Worm (Caenorhabditis elegans) whole organism, L1 larva: Measurements from ENCODE around the gene srh-297.

ENCODE experiments used
- C04F5.9 ChIP-seq: sonication (generic microtip); optimal IDR thresholded peaks from 2 replicates; lab custom pipeline; 2016; ENCODE audit warnings: missing genetic modification characterization, missing compliant biosample characterization
- C16A3.4 ChIP-seq: fragments of 150-350 bp; optimal IDR thresholded peaks from 2 replicates; lab custom pipeline; 2014; ENCODE audit warnings: missing biosample characterization, missing genetic modification characterization
- Y116A8C.19 ChIP-seq: sonication (generic microtip); optimal IDR thresholded peaks from 2 replicates; lab custom pipeline; 2016; ENCODE audit warnings: missing compliant biosample characterization, missing genetic modification characterization, borderline replicate concordance
- aly-2 ChIP-seq: fragments of 150-350 bp; optimal IDR thresholded peaks from 2 replicates; lab custom pipeline; 2014; ENCODE audit warnings: missing biosample characterization, missing genetic modification characterization
- ceh-8 ChIP-seq: fragments of 200-800 bp; sonication (Bioruptor generic); optimal IDR thresholded peaks from 2 replicates; lab custom pipeline; 2018; ENCODE audit warnings: mild to moderate bottlenecking, missing genetic modification characterization, moderate library complexity, missing compliant biosample characterization
- ceh-88 ChIP-seq: fragments of 200-800 bp; sonication (Bioruptor generic); IDR thresholded peaks from 2 replicates; pipeline ENCODE4 v1.3.6; 2022; ENCODE audit warnings: missing genetic modification characterization, missing compliant biosample characterization
- ceh-90 ChIP-seq: sonication (generic microtip); optimal IDR thresholded peaks from 2 replicates; lab custom pipeline; 2016; ENCODE audit warnings: missing genetic modification characterization, missing compliant biosample characterization
- dpl-1 ChIP-seq, 3 experiments: fragments of 150-350 bp in 2 of 3; sonication (generic microtip) in 1 of 3; optimal IDR thresholded peaks; 2 replicates each; lab custom pipeline; 2014 to 2017; ENCODE audit warnings: missing biosample characterization in 3 of 3, missing genetic modification characterization in 3 of 3, missing genetic modification reagents in 3 of 3
- dsc-1 ChIP-seq: sonication (generic microtip); optimal IDR thresholded peaks from 2 replicates; lab custom pipeline; 2016; ENCODE audit warnings: mild to moderate bottlenecking, missing genetic modification characterization, missing compliant biosample characterization
- efl-3 ChIP-seq: fragments of 200-800 bp; sonication (Bioruptor generic); optimal IDR thresholded peaks from 2 replicates; lab custom pipeline; 2018; ENCODE audit warnings: mild to moderate bottlenecking, missing genetic modification characterization, missing compliant biosample characterization
- egl-27 ChIP-seq, 2 experiments: fragments of 150-350 bp in 1 of 2; sonication (generic microtip); optimal IDR thresholded peaks; 3 replicates each; lab custom pipeline; 2017 to 2018; ENCODE audit warnings: missing biosample characterization in 2 of 2, missing genetic modification characterization in 2 of 2, missing genetic modification reagents in 2 of 2
- elt-2 ChIP-seq: sonication (generic microtip); optimal IDR thresholded peaks from 2 replicates; lab custom pipeline; 2016; ENCODE audit warnings: missing genetic modification characterization, mild to moderate bottlenecking, inconsistent platforms, missing compliant biosample characterization, missing genetic modification reagents
- elt-3 ChIP-seq, 6 experiments: fragments of 150-350 bp in 1 of 6; sonication (generic microtip); optimal IDR thresholded peaks; 2 replicates each; lab custom pipeline; 2017 to 2018; ENCODE audit warnings: missing biosample characterization in 6 of 6, missing genetic modification characterization in 6 of 6, inconsistent platforms in 1 of 6
- fkh-4 ChIP-seq: sonication (generic microtip); optimal IDR thresholded peaks from 2 replicates; lab custom pipeline; 2016; ENCODE audit warnings: missing compliant biosample characterization, missing genetic modification characterization, borderline replicate concordance
- fkh-8 ChIP-seq: sonication (generic microtip); optimal IDR thresholded peaks from 2 replicates; lab custom pipeline; 2016; ENCODE audit warnings: mild to moderate bottlenecking, missing genetic modification characterization, missing compliant biosample characterization
- fos-1 ChIP-seq: fragments of 150-350 bp; optimal IDR thresholded peaks from 2 replicates; lab custom pipeline; 2014; ENCODE audit warnings: missing biosample characterization, missing genetic modification characterization
- hlh-4 ChIP-seq: sonication (generic microtip); optimal IDR thresholded peaks from 2 replicates; lab custom pipeline; 2016; ENCODE audit warnings: mild to moderate bottlenecking, missing genetic modification characterization, missing compliant biosample characterization
- hpl-2 ChIP-seq: fragments of 150-350 bp; optimal IDR thresholded peaks from 2 replicates; lab custom pipeline; 2014; ENCODE audit warnings: missing biosample characterization, missing genetic modification reagents, missing genetic modification characterization
- irx-1 ChIP-seq: sonication (generic microtip); optimal IDR thresholded peaks from 2 replicates; lab custom pipeline; 2016; ENCODE audit warnings: missing genetic modification characterization, missing compliant biosample characterization
- jun-1 ChIP-seq: fragments of 150-350 bp; optimal IDR thresholded peaks from 2 replicates; lab custom pipeline; 2014; ENCODE audit warnings: missing biosample characterization, missing genetic modification reagents, missing genetic modification characterization
- lin-13 ChIP-seq: fragments of 150-350 bp; optimal IDR thresholded peaks from 2 replicates; lab custom pipeline; 2014; ENCODE audit warnings: missing biosample characterization, missing genetic modification reagents, missing genetic modification characterization
- lin-39 ChIP-seq: fragments of 150-350 bp; optimal IDR thresholded peaks from 2 replicates; lab custom pipeline; 2014; ENCODE audit warnings: missing biosample characterization, missing genetic modification reagents, missing genetic modification characterization
- lsy-2 ChIP-seq, 2 experiments: fragments of 150-350 bp; optimal IDR thresholded peaks; 2 replicates each; lab custom pipeline; 2014; ENCODE audit warnings: missing biosample characterization in 2 of 2, missing genetic modification characterization in 2 of 2
- mab-9 ChIP-seq: fragments of 200-800 bp; sonication (Bioruptor generic); IDR thresholded peaks from 2 replicates; pipeline ENCODE4 v1.3.6; 2022; ENCODE audit warnings: missing genetic modification reagents, missing genetic modification characterization, missing compliant biosample characterization
- mep-1 ChIP-seq: fragments of 150-350 bp; optimal IDR thresholded peaks from 2 replicates; lab custom pipeline; 2014; ENCODE audit warnings: missing biosample characterization, missing genetic modification characterization
- nhr-11 ChIP-seq: fragments of 150-350 bp; optimal IDR thresholded peaks from 2 replicates; lab custom pipeline; 2014; ENCODE audit warnings: missing biosample characterization, missing genetic modification characterization
- nhr-28 ChIP-seq: fragments of 150-350 bp; optimal IDR thresholded peaks from 2 replicates; lab custom pipeline; 2014; ENCODE audit warnings: missing biosample characterization, missing genetic modification characterization
- nhr-71 ChIP-seq: sonication (generic microtip); optimal IDR thresholded peaks from 2 replicates; lab custom pipeline; 2016; ENCODE audit warnings: mild to moderate bottlenecking, missing genetic modification characterization, moderate library complexity, missing compliant biosample characterization
- nhr-76 ChIP-seq: sonication (generic microtip); optimal IDR thresholded peaks from 2 replicates; lab custom pipeline; 2017; ENCODE audit warnings: missing biosample characterization, missing genetic modification characterization
- nhr-90 ChIP-seq: sonication (generic microtip); optimal IDR thresholded peaks from 2 replicates; lab custom pipeline; 2016; ENCODE audit warnings: mild to moderate bottlenecking, missing genetic modification characterization, missing compliant biosample characterization; ENCODE audit not compliant: poor library complexity
- pax-3 ChIP-seq: fragments of 200-800 bp; sonication (Bioruptor generic); optimal IDR thresholded peaks from 2 replicates; lab custom pipeline; 2018; ENCODE audit warnings: mild to moderate bottlenecking, missing genetic modification characterization, moderate library complexity, missing compliant biosample characterization
- pqm-1 ChIP-seq: sonication (generic microtip); optimal IDR thresholded peaks from 3 replicates; lab custom pipeline; 2017; ENCODE audit warnings: missing biosample characterization, missing genetic modification characterization
- snpc-4 ChIP-seq: fragments of 150-350 bp; optimal IDR thresholded peaks from 2 replicates; lab custom pipeline; 2014; ENCODE audit warnings: missing biosample characterization, missing genetic modification characterization
- swsn-7 ChIP-seq: sonication (generic microtip); optimal IDR thresholded peaks from 2 replicates; lab custom pipeline; 2016; ENCODE audit warnings: missing genetic modification characterization, missing compliant biosample characterization
- unc-130 ChIP-seq: fragments of 150-350 bp; optimal IDR thresholded peaks from 2 replicates; lab custom pipeline; 2017; ENCODE audit warnings: missing biosample characterization, missing genetic modification characterization, inconsistent platforms
- unc-30 ChIP-seq: sonication (generic microtip); optimal IDR thresholded peaks from 2 replicates; lab custom pipeline; 2017; ENCODE audit warnings: missing biosample characterization, missing genetic modification characterization
- unc-98 ChIP-seq: fragments of 200-800 bp; sonication (Bioruptor generic); IDR thresholded peaks from 2 replicates; pipeline ENCODE4 v1.3.6; 2022; ENCODE audit warnings: missing genetic modification characterization, missing compliant biosample characterization
- vab-15 ChIP-seq: sonication (generic microtip); optimal IDR thresholded peaks from 2 replicates; lab custom pipeline; 2017; ENCODE audit warnings: missing genotype, mild to moderate bottlenecking, missing genetic modification characterization, missing compliant biosample characterization
- xbp-1 ChIP-seq: sonication (generic microtip); optimal IDR thresholded peaks from 2 replicates; lab custom pipeline; 2016; ENCODE audit warnings: missing genetic modification characterization, missing compliant biosample characterization
- zip-4 ChIP-seq: fragments of 200-800 bp; sonication (Bioruptor generic); optimal IDR thresholded peaks from 2 replicates; lab custom pipeline; 2018; ENCODE audit warnings: mild to moderate bottlenecking, missing genetic modification characterization, moderate library complexity, missing compliant biosample characterization

Gene srh-297

ce11 chrII:3225780-3226179 lies 4.5 kb downstream of the srh-297 start, which contains the start of gene ZC239.17:
Gene ZC239.17, minus strand, starts transcription at chrII:3225880.
- TF ChIP-seq lin-39 (tag; lab: Kevin White, UChicago): no peak
- no peak for TF ChIP-seq egl-27 (tag; optimal IDR thresholded peaks at IDR 0.05; lab: Kevin White, UChicago)
- TF ChIP-seq ceh-88 (GFP tag; lab: Robert Waterston, UW): no peak
- TF ChIP-seq nhr-76 (tag; lab: Kevin White, UChicago): no peak
- TF ChIP-seq unc-30 (tag; lab: Kevin White, UChicago): no peak
- no peak for TF ChIP-seq zip-4
- no peak for TF ChIP-seq snpc-4 (tag; lab: Kevin White, UChicago)
- TF ChIP-seq ceh-8 (GFP tag; lab: Kevin White, UChicago): no peak
- no peak for TF ChIP-seq fos-1 (tag; lab: Kevin White, UChicago)
- TF ChIP-seq, all 84 proteins: peak for 0

DNA sequence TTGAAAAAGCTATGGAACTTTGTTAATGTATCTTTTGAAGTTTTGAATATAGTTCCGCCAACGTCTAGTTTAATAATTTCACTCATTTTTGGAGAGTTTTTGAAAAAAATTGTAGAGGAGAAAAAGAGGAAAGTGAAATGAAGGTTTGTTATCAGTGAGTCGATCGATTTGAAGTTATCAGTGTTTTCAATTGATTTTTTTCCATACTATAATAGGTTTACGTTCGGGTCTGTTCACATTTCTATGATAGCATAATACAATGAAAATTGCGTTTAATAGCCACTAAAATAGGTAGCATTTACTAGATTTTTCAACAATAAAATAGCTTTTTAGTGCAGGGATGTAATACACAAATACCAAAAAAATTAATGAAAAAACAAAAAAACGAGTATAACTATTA lies 5.1 kb downstream of the srh-297 start, which contains the start of gene ZC239.16:
Gene ZC239.16 (minus strand): TSS at position 120 of the 400 bp plus-strand sequence.
- TF ChIP-seq pqm-1 (tag; lab: Kevin White, UChicago) (no peak), elt-2 (tag; lab: Kevin White, UChicago) (peak; percentile 44)
- TF ChIP-seq, all 84 proteins: peak for 1

DNA sequence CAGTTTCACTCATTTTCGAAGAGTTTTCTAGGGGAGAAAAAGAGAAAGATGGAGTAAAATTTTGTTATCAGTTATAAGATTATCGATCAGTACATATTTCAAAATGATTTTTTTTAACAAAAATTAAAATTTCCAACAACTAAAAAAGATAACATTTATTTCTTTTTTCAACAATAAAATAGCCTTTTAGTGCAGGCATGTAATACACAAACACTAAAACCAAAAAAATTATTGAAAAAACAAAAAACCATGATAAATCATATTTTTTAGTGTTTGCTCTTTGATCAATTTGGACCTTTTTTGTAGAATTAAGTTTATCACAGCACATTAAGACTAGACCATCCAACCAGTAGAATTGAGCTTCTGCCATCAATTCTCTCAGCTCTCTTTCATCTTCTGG lies 5.7 kb downstream of the srh-297 start, which contains the start of gene ZC239.15:
Gene ZC239.15 (minus strand): TSS at position 101 of the 400 bp plus-strand sequence.
- TF ChIP-seq ceh-88 (GFP tag; lab: Robert Waterston, UW): no peak
- TF ChIP-seq pqm-1 (tag; lab: Kevin White, UChicago): no peak
- TF ChIP-seq swsn-7 (tag; lab: Kevin White, UChicago): no peak
- TF ChIP-seq fkh-8 (tag; lab: Kevin White, UChicago): no peak
- TF ChIP-seq lsy-2 (tag; optimal IDR thresholded peaks at IDR 0.05; lab: Kevin White, UChicago): no peak
- TF ChIP-seq aly-2: no peak
- TF ChIP-seq jun-1 (tag; lab: Kevin White, UChicago): no peak
- no peak for TF ChIP-seq hlh-4
- TF ChIP-seq efl-3 (GFP tag; lab: Kevin White, UChicago): no peak
- no peak for TF ChIP-seq egl-27 (tag; optimal IDR thresholded peaks at IDR 0.05; lab: Kevin White, UChicago)
- no peak for TF ChIP-seq nhr-90 (tag; lab: Kevin White, UChicago)
- no peak for TF ChIP-seq C04F5.9
- no peak for TF ChIP-seq pax-3 (tag; lab: Kevin White, UChicago)
- TF ChIP-seq nhr-76 (tag; lab: Kevin White, UChicago): no peak

- TF ChIP-seq elt-2 (tag; lab: Kevin White, UChicago) (peak; percentile 21), efl-3 (GFP tag; lab: Kevin White, UChicago) (no peak)
Observed at ce11 chrII:3222686-3223085, 7.6 kb downstream of the srh-297 start, which contains the start of gene ZC239.13. Gene ZC239.13, minus strand, starts transcription at chrII:3222839.

- TF ChIP-seq nhr-28 (tag; lab: Kevin White, UChicago) (no peak), ceh-90 (no peak), unc-130 (tag; lab: Kevin White, UChicago) (no peak), nhr-71 (tag; lab: Kevin White, UChicago) (no peak), vab-15 (tag; lab: Kevin White, UChicago) (no peak), Y116A8C.19 (no peak), elt-3 (tag; optimal IDR thresholded peaks at IDR 0.05; lab: Kevin White, UChicago) (no peak), dpl-1 (GFP tag; optimal IDR thresholded peaks at IDR 0.05; lab: Kevin White, UChicago) (no peak), fkh-4 (tag; lab: Kevin White, UChicago) (no peak), lin-13 (GFP tag; lab: Kevin White, UChicago) (no peak), xbp-1 (tag; lab: Kevin White, UChicago) (no peak), nhr-11 (tag; lab: Kevin White, UChicago) (no peak), C16A3.4 (tag; lab: Kevin White, UChicago) (no peak), irx-1 (no peak), hpl-2 (GFP tag; lab: Kevin White, UChicago) (no peak), mab-9 (GFP tag; lab: Robert Waterston, UW) (no peak), dsc-1 (tag; lab: Kevin White, UChicago) (no peak), mep-1 (tag; lab: Kevin White, UChicago) (no peak), unc-98 (no peak)
Observed at ce11 chrII:3221730-3222129, 8.6 kb downstream of the srh-297 start, which contains the start of gene ZC239.14. Gene ZC239.14, minus strand, starts transcription at chrII:3222034.
